Worm (Caenorhabditis elegans): ENCODE data around the gene C34F6.12.

Gene C34F6.12

ce11 chrX:11251928-11252327 is 25.4 kb upstream of the C34F6.12 start:
- peak; percentile 21 for TF ChIP-seq elt-2 (tag; optimal IDR thresholded peaks at IDR 0.05)
- no peak for TF ChIP-seq ztf-4 (tag; optimal IDR thresholded peaks at IDR 0.05)
- TF ChIP-seq pqm-1 (tag; optimal IDR thresholded peaks at IDR 0.05): peak; percentile 8
- TF ChIP-seq lin-39 (tag; optimal IDR thresholded peaks at IDR 0.05): no peak

- TF ChIP-seq egl-5 (tag; optimal IDR thresholded peaks at IDR 0.05) (no peak), ceh-28 (tag; optimal IDR thresholded peaks at IDR 0.05) (no peak), elt-2 (tag; optimal IDR thresholded peaks at IDR 0.05) (peak; percentile 42), nhr-77 (tag; optimal IDR thresholded peaks at IDR 0.05) (no peak), nhr-25 (tag; optimal IDR thresholded peaks at IDR 0.05) (no peak), aly-2 (tag; optimal IDR thresholded peaks at IDR 0.05) (no peak), pqm-1 (tag; optimal IDR thresholded peaks at IDR 0.05) (peak; percentile 19), fkh-10 (GFP tag; optimal IDR thresholded peaks at IDR 0.05) (no peak), sea-2 (GFP tag; optimal IDR thresholded peaks at IDR 0.05) (no peak), hmg-11 (tag; optimal IDR thresholded peaks at IDR 0.05) (no peak), fos-1 (tag; optimal IDR thresholded peaks at IDR 0.05) (no peak), zag-1 (tag; optimal IDR thresholded peaks at IDR 0.05) (no peak), eor-1 (tag; optimal IDR thresholded peaks at IDR 0.05) (no peak), daf-12 (tag; optimal IDR thresholded peaks at IDR 0.05) (no peak), ZK546.5 (tag; optimal IDR thresholded peaks at IDR 0.05) (no peak)
Observed at ce11 chrX:11250983-11251382, 24.5 kb upstream of the C34F6.12 start.

ce11 chrX:11249392-11249791 is 22.9 kb upstream of the C34F6.12 start:
- TF ChIP-seq lin-15B (tag; optimal IDR thresholded peaks at IDR 0.05): no peak
- TF ChIP-seq mdl-1 (tag; optimal IDR thresholded peaks at IDR 0.05): no peak
- no peak for TF ChIP-seq daf-12 (tag; optimal IDR thresholded peaks at IDR 0.05)
- no peak for TF ChIP-seq fos-1 (tag; optimal IDR thresholded peaks at IDR 0.05)
- peak; percentile 19 for TF ChIP-seq egl-5 (tag; optimal IDR thresholded peaks at IDR 0.05)
- TF ChIP-seq elt-1 (tag; optimal IDR thresholded peaks at IDR 0.05): no peak
- TF ChIP-seq nhr-43 (tag; optimal IDR thresholded peaks at IDR 0.05; ENCODE audit: poor library complexity, severe bottlenecking): no peak
- no peak for TF ChIP-seq skn-1 (tag; optimal IDR thresholded peaks at IDR 0.05)
- TF ChIP-seq nhr-23 (tag; optimal IDR thresholded peaks at IDR 0.05): peak; percentile 25
- TF ChIP-seq aly-2 (tag; optimal IDR thresholded peaks at IDR 0.05): no peak
- TF ChIP-seq snpc-4 (tag; optimal IDR thresholded peaks at IDR 0.05): no peak
- no peak for TF ChIP-seq pqm-1 (tag; optimal IDR thresholded peaks at IDR 0.05)
- no peak for TF ChIP-seq ceh-9 (tag; optimal IDR thresholded peaks at IDR 0.05)

- TF ChIP-seq nfya-1 (tag; optimal IDR thresholded peaks at IDR 0.05; ENCODE audit: insufficient read depth): peak; percentile 30
- TF ChIP-seq ama-1 (optimal IDR thresholded peaks at IDR 0.05): no peak
- no peak for TF ChIP-seq fkh-10 (GFP tag; optimal IDR thresholded peaks at IDR 0.05)
- peak; percentile 9 for TF ChIP-seq lin-15B (tag; optimal IDR thresholded peaks at IDR 0.05)
- no peak for TF ChIP-seq skn-1 (tag; optimal IDR thresholded peaks at IDR 0.05)
- no peak for TF ChIP-seq R02D3.7 (tag; optimal IDR thresholded peaks at IDR 0.05)
- TF ChIP-seq nhr-237 (tag; optimal IDR thresholded peaks at IDR 0.05): no peak
- TF ChIP-seq snpc-4 (tag; optimal IDR thresholded peaks at IDR 0.05): no peak
- TF ChIP-seq nhr-23 (tag; optimal IDR thresholded peaks at IDR 0.05): peak; percentile 87
- no peak for TF ChIP-seq nhr-77 (tag; optimal IDR thresholded peaks at IDR 0.05)
- TF ChIP-seq lsy-12 (tag; optimal IDR thresholded peaks at IDR 0.05): no peak
- TF ChIP-seq jun-1 (tag; optimal IDR thresholded peaks at IDR 0.05): no peak
- no peak for TF ChIP-seq elt-1 (tag; optimal IDR thresholded peaks at IDR 0.05)
- no peak for TF ChIP-seq fkh-2 (tag; optimal IDR thresholded peaks at IDR 0.05)
- no peak for TF ChIP-seq nhr-12 (tag; optimal IDR thresholded peaks at IDR 0.05)
- no peak for TF ChIP-seq sea-2 (GFP tag; optimal IDR thresholded peaks at IDR 0.05)
- TF ChIP-seq nhr-43 (tag; optimal IDR thresholded peaks at IDR 0.05; ENCODE audit: poor library complexity, severe bottlenecking): peak; percentile 82
- TF ChIP-seq tbx-2 (tag; optimal IDR thresholded peaks at IDR 0.05): peak; percentile 43
- TF ChIP-seq nhr-25 (tag; optimal IDR thresholded peaks at IDR 0.05): peak; percentile 67
- TF ChIP-seq ceh-82 (tag; optimal IDR thresholded peaks at IDR 0.05): no peak
- no peak for TF ChIP-seq daf-12 (tag; optimal IDR thresholded peaks at IDR 0.05)
- peak; percentile 49 for TF ChIP-seq pha-4 (tag; optimal IDR thresholded peaks at IDR 0.05)
- no peak for TF ChIP-seq mdl-1 (tag; optimal IDR thresholded peaks at IDR 0.05)
Observed at ce11 chrX:11248083-11248482, 21.6 kb upstream of the C34F6.12 start.
